Worm (Caenorhabditis elegans): ENCODE data around the gene Y42A5A.5.
"Not testable (repeated sequence)": the region's sequence is repeated elsewhere in the genome, so short reads cannot be mapped to it uniquely, and the experiment has no call there.

Y42A5A.5 gene

DNA sequence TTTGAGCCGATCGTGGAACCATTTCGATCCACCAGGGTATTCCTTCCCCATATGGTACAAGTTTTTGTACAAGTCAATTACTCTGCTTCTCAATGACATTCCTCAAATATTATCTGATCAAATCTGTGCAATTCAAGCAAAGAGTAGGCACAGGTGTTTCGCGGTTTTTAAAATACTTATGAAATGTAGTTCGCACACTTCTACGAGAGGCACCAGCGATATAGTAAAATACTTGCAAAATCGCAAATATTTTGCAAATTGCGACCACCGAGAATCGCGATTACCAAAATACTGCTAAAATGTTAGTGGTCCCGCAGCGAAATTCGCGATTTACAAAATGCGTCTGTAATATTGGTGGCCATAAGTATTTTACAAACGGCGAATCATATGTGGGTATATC, at the start of gene Y42A5A.5:
Gene Y42A5A.5, minus strand, starts transcription at position 101 of the 400 bp plus-strand sequence.
- not testable (repeated sequence) for TF ChIP-seq T22C8.4 (GFP tag; IDR thresholded peaks at IDR 0.05); ztf-23 (GFP tag; IDR thresholded peaks at IDR 0.05); ref-1 (GFP tag; conservative IDR thresholded peaks at IDR 0.05)

DNA sequence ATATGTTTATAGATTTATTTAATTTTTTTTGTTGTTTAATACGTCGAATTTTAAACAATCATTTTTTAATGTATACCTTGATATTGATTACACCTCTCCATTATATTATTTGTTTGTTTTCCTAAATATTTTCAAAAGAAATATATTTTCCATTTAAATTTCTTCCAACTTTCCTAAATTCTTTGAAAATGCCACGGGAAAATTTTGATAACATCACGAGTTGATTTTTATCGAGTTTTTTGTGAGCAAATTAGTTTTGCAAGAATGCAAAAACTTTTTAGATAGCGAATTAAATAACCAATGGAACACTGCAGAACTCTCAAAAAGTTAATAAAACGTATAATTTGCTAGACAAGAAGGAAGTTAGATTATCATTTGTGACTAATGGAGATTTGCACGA, 48.4 kb upstream of the Y42A5A.5 start, which contains the start of gene srg-42:
Gene srg-42, minus strand, starts transcription at position 101 of the 400 bp plus-strand sequence.
- TF ChIP-seq klf-2 (GFP tag; conservative IDR thresholded peaks at IDR 0.05): no peak
- no peak for TF ChIP-seq tab-1 (GFP tag; IDR thresholded peaks at IDR 0.05)
- TF ChIP-seq flt-1 (GFP tag; IDR thresholded peaks at IDR 0.05): no peak
- no peak for TF ChIP-seq cog-1 (tag; optimal IDR thresholded peaks at IDR 0.05)
- TF ChIP-seq ztf-23 (GFP tag; IDR thresholded peaks at IDR 0.05): no peak
- TF ChIP-seq T22C8.4 (GFP tag; IDR thresholded peaks at IDR 0.05): no peak
- no peak for TF ChIP-seq ztf-29 (GFP tag; IDR thresholded peaks at IDR 0.05)
- no peak for TF ChIP-seq ref-1 (GFP tag; conservative IDR thresholded peaks at IDR 0.05)
- no peak for TF ChIP-seq med-1 (GFP tag; optimal IDR thresholded peaks at IDR 0.05; ENCODE audit: insufficient read depth)

DNA sequence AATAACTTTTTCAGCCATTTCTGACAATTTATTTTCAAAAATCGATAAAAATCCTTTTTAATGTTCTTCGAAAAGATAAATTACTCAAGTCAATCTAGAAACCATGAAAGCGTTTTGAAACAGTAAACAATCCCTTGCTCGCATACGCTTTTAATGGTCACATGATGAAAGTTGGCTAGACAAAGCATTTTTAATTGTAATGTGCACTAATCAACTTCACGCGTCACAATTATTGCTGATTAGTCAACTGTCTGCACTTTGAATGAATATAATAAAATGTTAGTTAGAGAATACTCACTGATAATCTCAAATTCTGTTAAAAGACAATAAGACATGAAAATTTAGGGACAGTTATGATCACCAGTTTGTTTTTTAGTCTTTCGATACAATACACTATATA, 47.0 kb upstream of the Y42A5A.5 start:
- TF ChIP-seq ztf-23 (GFP tag; IDR thresholded peaks at IDR 0.05) (no peak), ztf-29 (GFP tag; IDR thresholded peaks at IDR 0.05) (no peak), tab-1 (GFP tag; IDR thresholded peaks at IDR 0.05) (no peak)

DNA sequence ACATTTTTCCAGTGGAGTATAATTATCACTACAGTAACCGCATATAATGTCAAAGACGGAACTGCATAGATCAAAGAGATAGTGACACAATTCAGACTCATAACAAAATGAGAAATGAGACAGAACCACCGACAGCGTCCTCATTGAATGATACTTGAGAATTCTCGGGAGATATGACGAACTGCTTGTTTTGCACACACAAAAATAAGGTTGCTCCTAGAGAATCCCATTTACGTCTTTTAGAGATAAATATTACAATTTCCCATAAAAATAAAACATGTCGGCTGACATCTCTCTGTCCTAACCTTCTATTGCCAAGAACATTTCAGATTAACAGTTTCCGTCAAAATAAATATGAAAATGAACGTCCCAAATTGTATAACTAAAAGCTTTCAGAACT, 46.0 kb upstream of the Y42A5A.5 start, which contains the start of gene srg-38:
Gene srg-38, minus strand, starts transcription at position 101 of the 400 bp plus-strand sequence.
- TF ChIP-seq cog-1 (tag; optimal IDR thresholded peaks at IDR 0.05): no peak
- no peak for TF ChIP-seq tab-1 (GFP tag; IDR thresholded peaks at IDR 0.05)
- no peak for TF ChIP-seq T22C8.4 (GFP tag; IDR thresholded peaks at IDR 0.05)
- TF ChIP-seq flt-1 (GFP tag; IDR thresholded peaks at IDR 0.05): no peak
- no peak for TF ChIP-seq ztf-29 (GFP tag; IDR thresholded peaks at IDR 0.05)
- no peak for TF ChIP-seq med-1 (GFP tag; optimal IDR thresholded peaks at IDR 0.05; ENCODE audit: insufficient read depth)
- no peak for TF ChIP-seq klf-2 (GFP tag; conservative IDR thresholded peaks at IDR 0.05)
- TF ChIP-seq ref-1 (GFP tag; conservative IDR thresholded peaks at IDR 0.05): no peak

DNA sequence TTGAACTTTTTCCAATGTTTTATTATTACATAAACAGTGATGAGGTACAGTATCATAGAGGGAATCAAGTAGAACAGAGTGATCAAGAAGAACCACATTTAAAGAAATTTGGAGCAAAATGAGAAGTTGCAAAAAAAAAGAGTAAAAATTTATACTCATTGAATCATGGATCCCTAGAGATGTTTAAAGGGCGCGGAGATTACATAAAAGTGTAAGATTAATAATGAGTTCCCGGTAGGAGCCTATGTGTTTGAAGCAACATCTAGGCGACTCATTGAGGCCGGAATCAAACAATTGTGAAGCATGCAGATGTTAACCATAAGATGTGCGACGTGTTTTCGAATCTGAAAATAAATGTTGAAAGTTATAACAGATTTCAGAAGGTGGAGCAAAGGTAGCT, 42.8 kb upstream of the Y42A5A.5 start, which contains the start of gene srg-39:
Gene srg-39, minus strand, starts transcription at position 101 of the 400 bp plus-strand sequence.
- no peak for TF ChIP-seq ref-1 (GFP tag; conservative IDR thresholded peaks at IDR 0.05)
- no peak for TF ChIP-seq klf-2 (GFP tag; conservative IDR thresholded peaks at IDR 0.05)
- TF ChIP-seq ztf-29 (GFP tag; IDR thresholded peaks at IDR 0.05): no peak
- no peak for TF ChIP-seq cog-1 (tag; optimal IDR thresholded peaks at IDR 0.05)
- no peak for TF ChIP-seq ztf-23 (GFP tag; IDR thresholded peaks at IDR 0.05)
- no peak for TF ChIP-seq tab-1 (GFP tag; IDR thresholded peaks at IDR 0.05)
- TF ChIP-seq T22C8.4 (GFP tag; IDR thresholded peaks at IDR 0.05): no peak
- TF ChIP-seq flt-1 (GFP tag; IDR thresholded peaks at IDR 0.05): no peak
- no peak for TF ChIP-seq med-1 (GFP tag; optimal IDR thresholded peaks at IDR 0.05; ENCODE audit: insufficient read depth)

DNA sequence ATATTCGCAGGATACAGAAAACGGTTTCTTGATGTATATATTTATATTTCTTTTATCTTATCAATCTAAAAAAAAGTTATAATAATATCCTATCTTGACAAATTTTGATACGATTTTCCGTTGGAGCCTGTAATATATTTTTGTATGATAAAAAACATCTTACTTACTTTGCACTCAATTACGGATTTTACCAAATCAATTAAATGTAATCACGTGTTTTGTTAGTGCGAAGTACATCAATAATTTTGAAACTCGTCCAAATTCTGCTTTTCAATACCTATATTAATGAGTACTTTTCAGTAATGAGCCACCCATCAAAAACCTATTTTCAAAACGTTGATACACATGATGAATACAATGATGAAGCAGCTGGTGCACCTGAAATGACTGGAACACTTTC, 39.9 kb upstream of the Y42A5A.5 start, which contains the start of gene T19C4.1:
Gene T19C4.1, plus strand, starts transcription at position 301 of the 400 bp plus-strand sequence.
- TF ChIP-seq flt-1 (GFP tag; IDR thresholded peaks at IDR 0.05) (no peak), klf-2 (GFP tag; conservative IDR thresholded peaks at IDR 0.05) (no peak), ztf-29 (GFP tag; IDR thresholded peaks at IDR 0.05) (no peak), ztf-23 (GFP tag; IDR thresholded peaks at IDR 0.05) (no peak), ref-1 (GFP tag; conservative IDR thresholded peaks at IDR 0.05) (no peak), T22C8.4 (GFP tag; IDR thresholded peaks at IDR 0.05) (no peak), med-1 (GFP tag; optimal IDR thresholded peaks at IDR 0.05; ENCODE audit: insufficient read depth) (no peak), cog-1 (tag; optimal IDR thresholded peaks at IDR 0.05) (no peak), tab-1 (GFP tag; IDR thresholded peaks at IDR 0.05) (no peak)

DNA sequence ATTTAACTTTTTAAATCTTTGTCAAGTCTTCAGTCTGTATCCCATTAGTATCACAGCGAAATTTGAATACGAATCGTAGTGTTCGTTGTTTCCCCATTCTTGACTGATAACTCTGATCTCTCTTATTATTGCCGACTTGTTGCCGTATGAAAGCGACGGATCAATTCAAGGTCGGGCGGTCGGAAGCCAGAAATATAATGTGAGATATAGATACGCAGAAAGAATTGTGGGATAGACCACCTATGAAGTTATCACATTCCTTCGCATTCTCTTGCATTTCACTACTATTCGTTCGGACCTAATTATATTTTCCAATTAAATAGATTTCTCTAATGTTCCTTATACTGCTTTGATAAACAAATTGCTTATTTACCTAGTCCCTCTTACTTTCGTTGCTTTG, 39.4 kb upstream of the Y42A5A.5 start:
- TF ChIP-seq med-1 (GFP tag; optimal IDR thresholded peaks at IDR 0.05; ENCODE audit: insufficient read depth): no peak
- no peak for TF ChIP-seq tab-1 (GFP tag; IDR thresholded peaks at IDR 0.05)
- TF ChIP-seq T22C8.4 (GFP tag; IDR thresholded peaks at IDR 0.05): no peak
- TF ChIP-seq klf-2 (GFP tag; conservative IDR thresholded peaks at IDR 0.05): no peak
- TF ChIP-seq flt-1 (GFP tag; IDR thresholded peaks at IDR 0.05): no peak
- TF ChIP-seq ref-1 (GFP tag; conservative IDR thresholded peaks at IDR 0.05): no peak
- no peak for TF ChIP-seq cog-1 (tag; optimal IDR thresholded peaks at IDR 0.05)
- TF ChIP-seq ztf-23 (GFP tag; IDR thresholded peaks at IDR 0.05): no peak
- no peak for TF ChIP-seq ztf-29 (GFP tag; IDR thresholded peaks at IDR 0.05)

DNA sequence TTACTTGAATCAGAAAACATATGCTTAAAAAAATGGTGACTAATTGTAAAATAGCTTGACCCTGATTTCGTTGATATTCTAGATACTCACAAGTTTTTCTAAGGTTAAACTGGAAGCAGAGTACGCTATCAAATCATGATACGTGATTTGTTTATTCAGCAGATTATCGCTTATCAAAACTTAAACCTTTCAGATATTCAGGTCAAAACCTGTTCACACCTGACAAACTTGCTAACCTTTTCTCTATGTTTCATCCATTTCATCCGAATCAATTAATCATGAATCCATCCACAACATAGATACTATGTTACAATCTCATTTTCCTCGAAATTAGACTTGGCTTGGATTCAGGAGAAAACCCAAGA, 38.2 kb upstream of the Y42A5A.5 start:
- TF ChIP-seq ztf-29 (GFP tag; IDR thresholded peaks at IDR 0.05) (no peak), ref-1 (GFP tag; conservative IDR thresholded peaks at IDR 0.05) (no peak), klf-2 (GFP tag; conservative IDR thresholded peaks at IDR 0.05) (no peak), ztf-23 (GFP tag; IDR thresholded peaks at IDR 0.05) (no peak), cog-1 (tag; optimal IDR thresholded peaks at IDR 0.05) (no peak), med-1 (GFP tag; optimal IDR thresholded peaks at IDR 0.05; ENCODE audit: insufficient read depth) (no peak), T22C8.4 (GFP tag; IDR thresholded peaks at IDR 0.05) (no peak), flt-1 (GFP tag; IDR thresholded peaks at IDR 0.05) (no peak), tab-1 (GFP tag; IDR thresholded peaks at IDR 0.05) (no peak)

DNA sequence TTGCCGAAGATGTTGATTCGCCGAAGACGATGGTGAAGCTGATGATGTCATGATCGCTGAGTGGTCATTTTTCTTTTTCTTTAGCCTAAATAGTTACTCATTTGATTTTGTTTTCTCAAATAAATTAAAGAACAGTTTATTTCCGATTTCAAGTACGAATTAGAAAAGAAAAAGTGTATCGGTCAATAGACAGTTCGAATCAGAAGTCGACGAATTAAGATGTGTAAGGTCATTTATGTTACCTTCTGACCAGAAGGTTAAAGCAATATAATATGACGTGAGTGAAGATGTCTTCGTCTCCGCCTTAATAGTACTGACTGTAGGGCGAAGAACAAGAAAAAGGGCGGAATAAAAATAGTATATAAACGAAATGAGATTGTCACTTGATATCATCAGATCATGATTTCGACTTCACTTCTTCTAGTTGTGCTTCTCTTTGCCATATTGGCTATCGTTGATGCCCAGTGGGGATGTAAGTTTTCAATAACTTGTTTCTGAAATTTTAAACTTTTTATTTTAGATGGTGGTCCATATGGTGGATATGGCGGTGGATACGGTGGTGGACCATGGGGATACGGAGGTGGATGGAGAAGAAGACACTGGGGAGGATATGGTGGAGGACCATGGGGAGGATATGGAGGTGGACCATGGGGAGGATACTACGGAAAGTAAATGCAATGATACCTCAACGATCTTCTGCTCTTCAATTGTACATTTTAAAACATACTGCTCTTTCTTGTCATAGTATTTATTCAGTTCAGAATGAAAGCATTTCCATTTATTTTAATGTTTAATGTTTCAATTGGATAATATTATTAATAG, 37.6 kb upstream of the Y42A5A.5 start, which contains the start of the genes T19C4.24 and nlp-33:
Gene T19C4.24, minus strand, starts transcription at position 51 of the 822 bp plus-strand sequence.
Gene nlp-33, plus strand, starts transcription at position 389 of the 822 bp plus-strand sequence.
- TF ChIP-seq ztf-29 (GFP tag; IDR thresholded peaks at IDR 0.05) (no peak), med-1 (GFP tag; optimal IDR thresholded peaks at IDR 0.05; ENCODE audit: insufficient read depth) (no peak), ztf-23 (GFP tag; IDR thresholded peaks at IDR 0.05) (no peak), cog-1 (tag; optimal IDR thresholded peaks at IDR 0.05) (no peak), flt-1 (GFP tag; IDR thresholded peaks at IDR 0.05) (no peak), T22C8.4 (GFP tag; IDR thresholded peaks at IDR 0.05) (no peak), ref-1 (GFP tag; conservative IDR thresholded peaks at IDR 0.05) (no peak), klf-2 (GFP tag; conservative IDR thresholded peaks at IDR 0.05) (no peak), tab-1 (GFP tag; IDR thresholded peaks at IDR 0.05) (no peak)
